Worm (Caenorhabditis elegans) whole organism, L3 larva: ENCODE results near the gene acbp-4.

Experiments
- ama-1 ChIP-seq: fragments of 150-350 bp; optimal IDR thresholded peaks from 2 replicates; lab custom pipeline; 2018
- ceh-16 ChIP-seq: sonication (generic microtip); optimal IDR thresholded peaks from 2 replicates; lab custom pipeline; 2017; ENCODE audit warnings: missing biosample characterization, missing genetic modification characterization
- ceh-9 ChIP-seq: sonication (generic microtip); optimal IDR thresholded peaks from 2 replicates; lab custom pipeline; 2018; ENCODE audit warnings: missing biosample characterization, missing genetic modification characterization
- hmg-11 ChIP-seq: sonication (generic microtip); optimal IDR thresholded peaks from 2 replicates; lab custom pipeline; 2016; ENCODE audit warnings: missing genetic modification characterization, missing compliant biosample characterization
- jun-1 ChIP-seq: fragments of 150-350 bp; optimal IDR thresholded peaks from 2 replicates; lab custom pipeline; 2014; ENCODE audit warnings: missing biosample characterization, missing genetic modification reagents, missing genetic modification characterization
- mdl-1 ChIP-seq: fragments of 150-350 bp; optimal IDR thresholded peaks from 2 replicates; lab custom pipeline; 2014; ENCODE audit warnings: missing biosample characterization, missing genetic modification characterization
- nfya-1 ChIP-seq: sonication (generic microtip); optimal IDR thresholded peaks from 2 replicates; lab custom pipeline; 2017; ENCODE audit warnings: missing genetic modification characterization, mild to moderate bottlenecking, missing compliant biosample characterization, antibody characterized with exemption, moderate library complexity; ENCODE audit not compliant: insufficient read depth
- nhr-23 ChIP-seq: fragments of 150-350 bp; optimal IDR thresholded peaks from 2 replicates; lab custom pipeline; 2014; ENCODE audit warnings: missing biosample characterization, missing genetic modification reagents, missing genetic modification characterization
- nhr-28 ChIP-seq: fragments of 150-350 bp; optimal IDR thresholded peaks from 2 replicates; lab custom pipeline; 2014; ENCODE audit warnings: missing biosample characterization, missing genetic modification characterization
- nhr-77 ChIP-seq: fragments of 150-350 bp; optimal IDR thresholded peaks from 2 replicates; lab custom pipeline; 2014; ENCODE audit warnings: missing biosample characterization, missing genetic modification characterization
- pqm-1 ChIP-seq: fragments of 150-350 bp; optimal IDR thresholded peaks from 2 replicates; lab custom pipeline; 2017; ENCODE audit warnings: missing biosample characterization, missing genetic modification characterization, inconsistent platforms
- unc-62 ChIP-seq: fragments of 150-350 bp; sonication (generic microtip); optimal IDR thresholded peaks from 4 replicates; lab custom pipeline; 2014; ENCODE audit warnings: missing biosample characterization, missing genetic modification reagents, missing genetic modification characterization
- ztf-11 ChIP-seq: fragments of 150-350 bp; optimal IDR thresholded peaks from 2 replicates; lab custom pipeline; 2014; ENCODE audit warnings: missing biosample characterization, missing genetic modification characterization

DNA sequence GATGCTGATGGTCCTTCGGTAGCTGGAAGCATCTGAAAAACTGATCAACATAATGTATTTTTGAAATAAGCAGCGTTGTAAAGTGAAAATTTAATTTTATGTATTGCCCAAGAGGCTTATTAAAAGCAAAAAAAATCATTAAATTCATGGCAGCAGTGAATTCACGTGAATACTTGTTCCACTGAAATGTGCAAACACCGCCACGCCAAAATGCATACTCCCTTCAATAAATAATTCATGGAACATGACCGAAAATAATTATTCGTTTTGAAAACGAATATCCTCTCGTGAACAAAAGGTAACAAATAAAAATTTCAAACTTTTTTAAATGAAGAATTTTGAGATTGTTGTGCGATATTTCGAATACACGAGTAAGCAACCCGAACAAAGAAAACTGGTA is 48.4 kb upstream of the acbp-4 start, which contains the start of gene F08F8.10:
- TF ChIP-seq ama-1 (lab: Kevin White, UChicago) (no peak), jun-1 (tag; lab: Kevin White, UChicago) (no peak), ceh-16 (no peak), ceh-9 (tag; lab: Kevin White, UChicago) (no peak), nhr-23 (no peak), ztf-11 (no peak), mdl-1 (tag; lab: Kevin White, UChicago) (no peak), nhr-28 (tag; lab: Kevin White, UChicago) (no peak), nfya-1 (tag; lab: Kevin White, UChicago) (peak; percentile 33), nhr-77 (tag; lab: Kevin White, UChicago) (no peak), unc-62 (GFP tag; lab: Kevin White, UChicago) (no peak), pqm-1 (tag; lab: Kevin White, UChicago) (no peak), hmg-11 (tag; lab: Kevin White, UChicago) (peak; percentile 27)
